Fruit fly (Drosophila melanogaster) whole organism, pupa: Measurements from ENCODE around the gene CG14711.

Source experiments
- CG10348 ChIP-seq: fragments of 200-800 bp; sonication (Bioruptor generic); IDR thresholded peaks from 2 replicates; pipeline ENCODE4 v1.3.6; 2022; ENCODE audit warnings: missing biosample characterization, missing genetic modification characterization
- CG12605 ChIP-seq: fragments of 200-800 bp; sonication (Bioruptor generic); IDR thresholded peaks from 2 replicates; pipeline ENCODE4 v1.3.6; 2022; ENCODE audit warnings: missing biosample characterization, missing genetic modification characterization
- CG13204 ChIP-seq: fragments of 200-800 bp; sonication (Bioruptor generic); optimal IDR thresholded peaks from 2 replicates; lab custom pipeline; 2018; ENCODE audit warnings: missing biosample characterization, mild to moderate bottlenecking, missing genetic modification characterization, moderate library complexity
- CG14655 ChIP-seq: fragments of 200-800 bp; sonication (Bioruptor generic); optimal IDR thresholded peaks from 3 replicates; lab custom pipeline; 2017; ENCODE audit warnings: mild to moderate bottlenecking, missing biosample characterization, missing genetic modification reagents, missing genetic modification characterization
- CG15710 ChIP-seq: fragments of 200-800 bp; sonication (Bioruptor generic); optimal IDR thresholded peaks from 2 replicates; lab custom pipeline; 2018; ENCODE audit warnings: missing biosample characterization, mild to moderate bottlenecking, missing genetic modification characterization, moderate library complexity
- CG17806 ChIP-seq: fragments of 200-800 bp; sonication (Bioruptor generic); optimal IDR thresholded peaks from 2 replicates; lab custom pipeline; 2018; ENCODE audit warnings: missing biosample characterization, mild to moderate bottlenecking, missing genetic modification characterization, moderate library complexity
- CG32121 ChIP-seq: fragments of 200-800 bp; sonication (Bioruptor generic); IDR thresholded peaks from 2 replicates; pipeline ENCODE4 v1.3.6; 2022; ENCODE audit warnings: missing biosample characterization, missing genetic modification characterization
- CG34367 ChIP-seq: fragments of 200-800 bp; sonication (Bioruptor generic); optimal IDR thresholded peaks from 2 replicates; lab custom pipeline; 2018; ENCODE audit warnings: missing biosample characterization, mild to moderate bottlenecking, missing genetic modification characterization
- CG4496 ChIP-seq: fragments of 200-800 bp; sonication (Bioruptor generic); IDR thresholded peaks from 3 replicates; pipeline ENCODE4 v1.3.6; 2022; ENCODE audit warnings: missing biosample characterization, missing genetic modification characterization
- CG8159 ChIP-seq: fragments of 200-800 bp; sonication (Bioruptor generic); optimal IDR thresholded peaks from 3 replicates; lab custom pipeline; 2018; ENCODE audit warnings: missing biosample characterization, mild to moderate bottlenecking, missing genetic modification characterization, moderate library complexity
- CG8301 ChIP-seq: fragments of 200-800 bp; sonication (Bioruptor generic); optimal IDR thresholded peaks from 2 replicates; lab custom pipeline; 2018; ENCODE audit warnings: missing biosample characterization, mild to moderate bottlenecking, missing genetic modification characterization
- CG9948 ChIP-seq: fragments of 200-800 bp; sonication (Bioruptor generic); optimal IDR thresholded peaks from 2 replicates; lab custom pipeline; 2018; ENCODE audit warnings: missing biosample characterization, mild to moderate bottlenecking, missing genetic modification characterization, moderate library complexity
- D1 ChIP-seq: fragments of 200-800 bp; sonication (Bioruptor generic); optimal IDR thresholded peaks from 2 replicates; lab custom pipeline; 2018; ENCODE audit warnings: missing biosample characterization, mild to moderate bottlenecking, missing genetic modification characterization, moderate library complexity
- EcR ChIP-seq: fragments of 200-800 bp; sonication (Bioruptor generic); optimal IDR thresholded peaks from 3 replicates; lab custom pipeline; 2019; ENCODE audit warnings: missing biosample characterization, missing genetic modification characterization, mild to moderate bottlenecking, moderate library complexity, missing genetic modification reagents
- Ets98B ChIP-seq: fragments of 200-800 bp; sonication (Bioruptor generic); IDR thresholded peaks from 2 replicates; pipeline ENCODE4 v1.3.6; 2022; ENCODE audit warnings: missing biosample characterization, missing genetic modification characterization
- Pif1A ChIP-seq: fragments of 200-800 bp; sonication (Bioruptor generic); optimal IDR thresholded peaks from 3 replicates; lab custom pipeline; 2016; ENCODE audit warnings: missing biosample characterization, missing genetic modification characterization
- Pif1B ChIP-seq: fragments of 200-800 bp; sonication (Bioruptor generic); optimal IDR thresholded peaks from 3 replicates; lab custom pipeline; 2016; ENCODE audit warnings: missing biosample characterization, missing genetic modification characterization
- Snoo ChIP-seq: fragments of 200-800 bp; sonication (Bioruptor generic); optimal IDR thresholded peaks from 3 replicates; lab custom pipeline; 2017; ENCODE audit warnings: missing biosample characterization, mild to moderate bottlenecking, missing genetic modification characterization, inconsistent platforms
- fd96Ca ChIP-seq: fragments of 200-800 bp; sonication (Bioruptor generic); IDR thresholded peaks from 3 replicates; pipeline ENCODE4 v1.3.6; 2022; ENCODE audit warnings: missing biosample characterization, missing genetic modification characterization
- gl ChIP-seq: fragments of 200-800 bp; sonication (Bioruptor generic); optimal IDR thresholded peaks from 2 replicates; lab custom pipeline; 2018; ENCODE audit warnings: missing biosample characterization, mild to moderate bottlenecking, missing genetic modification characterization
- rn ChIP-seq: fragments of 200-800 bp; sonication (Bioruptor generic); IDR thresholded peaks from 2 replicates; pipeline ENCODE4 v1.3.6; 2022; ENCODE audit warnings: missing biosample characterization, missing genetic modification characterization

Gene CG14711

dm6 chr3R:11617363-11617762, 5.8 kb upstream of the CG14711 start:
- TF ChIP-seq CG8159 = peak; percentile 30
- peak; percentile 76 for TF ChIP-seq CG8301 (tag; lab: Kevin White, UChicago)
- TF ChIP-seq D1 (tag; lab: Kevin White, UChicago) = no peak
- peak; percentile 38; the same call in 1 of the 2 replicates for TF ChIP-seq Ets98B (GFP tag; lab: Robert Waterston, UW)
- peak; percentile 18 for TF ChIP-seq CG34367 (tag; lab: Kevin White, UChicago)
- TF ChIP-seq rn (GFP tag; lab: Robert Waterston, UW) = no peak
- TF ChIP-seq CG14655 (GFP tag; lab: Kevin White, UChicago) = peak; percentile 78
- no peak for TF ChIP-seq Snoo (tag; lab: Kevin White, UChicago)
- TF ChIP-seq Pif1B = no peak
- no peak for TF ChIP-seq CG13204 (GFP tag; lab: Kevin White, UChicago)
- peak; percentile 38; the same call in 1 of the 3 replicates for TF ChIP-seq CG4496 (GFP tag; lab: Robert Waterston, UW)
- TF ChIP-seq CG15710 = peak; percentile 15
- TF ChIP-seq CG17806 (tag; lab: Kevin White, UChicago) = peak; percentile 45
- TF ChIP-seq CG32121 (GFP tag; lab: Robert Waterston, UW) = no peak
- no peak for TF ChIP-seq CG10348
- TF ChIP-seq CG9948 (tag; lab: Kevin White, UChicago) = peak; percentile 52
- TF ChIP-seq CG12605 (GFP tag; lab: Robert Waterston, UW) = 0 out of 2 replicates have a peak, but pooled peaks have one; percentile 41
- no peak for TF ChIP-seq Pif1A (GFP tag; lab: Kevin White, UChicago)
- TF ChIP-seq gl (tag; lab: Kevin White, UChicago) = peak; percentile 23
- 0 out of 3 replicates have a peak, but pooled peaks have one; percentile 40 for TF ChIP-seq fd96Ca (GFP tag; lab: Robert Waterston, UW)
- TF ChIP-seq EcR (GFP tag; lab: Kevin White, UChicago) = no peak
- TF ChIP-seq, all 21 proteins: peak for 12

dm6 chr3R:11617849-11618248, 5.3 kb upstream of the CG14711 start:
- peak; percentile 41; the same call in 2 of the 3 replicates for TF ChIP-seq CG4496 (GFP tag; lab: Robert Waterston, UW)
- TF ChIP-seq CG34367 (tag; lab: Kevin White, UChicago) = no peak
- peak; percentile 68 for TF ChIP-seq EcR (GFP tag; lab: Kevin White, UChicago)
- peak; percentile 51; the same call in 1 of the 3 replicates for TF ChIP-seq fd96Ca (GFP tag; lab: Robert Waterston, UW)

dm6 chr3R:11618879-11619278, 4.3 kb upstream of the CG14711 start:
- no peak for TF ChIP-seq CG17806 (tag; lab: Kevin White, UChicago)
- TF ChIP-seq CG4496 (GFP tag; lab: Robert Waterston, UW) = 0 out of 3 replicates have a peak, but pooled peaks have one; percentile 14
- no peak for TF ChIP-seq Pif1A (GFP tag; lab: Kevin White, UChicago)
- 0 out of 2 replicates have a peak, but pooled peaks have one; percentile 22 for TF ChIP-seq CG32121 (GFP tag; lab: Robert Waterston, UW)
- no peak for TF ChIP-seq CG14655 (GFP tag; lab: Kevin White, UChicago)

dm6 chr3R:11619709-11620409, 3.3 kb upstream of the CG14711 start, which contains the start of the genes Jupiter and CG14710:
Gene Jupiter (minus strand): TSS chr3R:11619906.
Gene CG14710 (plus strand): TSS chr3R:11620090.
- TF ChIP-seq rn (GFP tag; lab: Robert Waterston, UW) = peak; percentile 44; the same call in 1 of the 2 replicates
- TF ChIP-seq Pif1A (GFP tag; lab: Kevin White, UChicago) = no peak
- TF ChIP-seq CG8159 = peak; percentile 41
- peak; percentile 58 for TF ChIP-seq CG4496 (GFP tag; lab: Robert Waterston, UW)
- peak; percentile 51; the same call in 2 of the 3 replicates for TF ChIP-seq fd96Ca (GFP tag; lab: Robert Waterston, UW)
- TF ChIP-seq CG9948 (tag; lab: Kevin White, UChicago) = no peak
- TF ChIP-seq EcR (GFP tag; lab: Kevin White, UChicago) = peak; percentile 42
- TF ChIP-seq CG32121 (GFP tag; lab: Robert Waterston, UW) = peak; percentile 57; the same call in 1 of the 2 replicates
- TF ChIP-seq gl (tag; lab: Kevin White, UChicago) = peak; percentile 31
- no peak for TF ChIP-seq CG13204 (GFP tag; lab: Kevin White, UChicago)
- TF ChIP-seq CG34367 (tag; lab: Kevin White, UChicago) = no peak
- peak; percentile 61; the same call in 1 of the 2 replicates for TF ChIP-seq Ets98B (GFP tag; lab: Robert Waterston, UW)
- TF ChIP-seq CG17806 (tag; lab: Kevin White, UChicago) = peak; percentile 39
- peak; percentile 37 for TF ChIP-seq Snoo (tag; lab: Kevin White, UChicago)
- peak; percentile 35 for TF ChIP-seq CG15710
- no peak for TF ChIP-seq CG10348

- no peak for TF ChIP-seq Pif1A (GFP tag; lab: Kevin White, UChicago)
- TF ChIP-seq CG4496 (GFP tag; lab: Robert Waterston, UW) = no peak
- TF ChIP-seq rn (GFP tag; lab: Robert Waterston, UW) = no peak
- TF ChIP-seq EcR (GFP tag; lab: Kevin White, UChicago) = no peak
- TF ChIP-seq CG9948 (tag; lab: Kevin White, UChicago) = no peak
- no peak for TF ChIP-seq D1 (tag; lab: Kevin White, UChicago)
- no peak for TF ChIP-seq CG8159
Measured at dm6 chr3R:11625544-11625943, 2.4 kb downstream of the CG14711 start, which contains the start of gene Zaf1. Gene Zaf1 (minus strand): TSS chr3R:11625644.

dm6 chr3R:11626571-11626970, 3.4 kb downstream of the CG14711 start, which contains the start of the genes CG6813 and CG18764:
Gene CG6813 (minus strand): TSS chr3R:11626638.
Gene CG18764 (plus strand): TSS chr3R:11626889.
- TF ChIP-seq fd96Ca (GFP tag; lab: Robert Waterston, UW) (no peak), CG12605 (GFP tag; lab: Robert Waterston, UW) (no peak), CG10348 (no peak), Pif1A (GFP tag; lab: Kevin White, UChicago) (no peak), Ets98B (GFP tag; lab: Robert Waterston, UW) (no peak), CG4496 (GFP tag; lab: Robert Waterston, UW) (no peak), CG9948 (tag; lab: Kevin White, UChicago) (no peak), CG8159 (no peak), D1 (tag; lab: Kevin White, UChicago) (no peak), rn (GFP tag; lab: Robert Waterston, UW) (no peak), Pif1B (no peak), CG32121 (GFP tag; lab: Robert Waterston, UW) (no peak), Snoo (tag; lab: Kevin White, UChicago) (no peak)
